Worm (Caenorhabditis elegans): Measurements from ENCODE around the gene cest-25.

- TF ChIP-seq elt-1 (tag; optimal IDR thresholded peaks at IDR 0.05): no peak
- no peak for TF ChIP-seq peb-1 (tag; optimal IDR thresholded peaks at IDR 0.05)
Measured at ce11 chrIII:2733606-2734183, 5.6 kb downstream of the cest-25 start, which contains the start of gene Y71H2AM.12.

All from whole organism, L2 larva.